Worm (Caenorhabditis elegans) whole organism, late embryonic: Measurements from ENCODE around the gene trpp-5.

ENCODE experiments used
- ceh-18 ChIP-seq: sonication (generic microtip); optimal IDR thresholded peaks from 2 replicates; lab custom pipeline; 2016; ENCODE audit warnings: missing genetic modification characterization, missing compliant biosample characterization
- ceh-9 ChIP-seq: sonication (generic microtip); optimal IDR thresholded peaks from 2 replicates; lab custom pipeline; 2016; ENCODE audit warnings: mild to moderate bottlenecking, missing genetic modification characterization, inconsistent platforms, missing compliant biosample characterization
- elt-2 ChIP-seq: sonication (generic microtip); optimal IDR thresholded peaks from 2 replicates; lab custom pipeline; 2016; ENCODE audit warnings: missing genetic modification reagents, missing genetic modification characterization, missing compliant biosample characterization
- pax-1 ChIP-seq: fragments of 150-350 bp; optimal IDR thresholded peaks from 2 replicates; lab custom pipeline; 2014; ENCODE audit warnings: missing biosample characterization, missing genetic modification characterization
- sdc-2 ChIP-seq: sonication (generic microtip); optimal IDR thresholded peaks from 2 replicates; lab custom pipeline; 2016; ENCODE audit warnings: missing genotype, missing genetic modification characterization, missing compliant biosample characterization
- sox-2 ChIP-seq: fragments of 200-800 bp; sonication (Bioruptor generic); IDR thresholded peaks from 2 replicates; pipeline ENCODE4 v1.3.6; 2022; ENCODE audit warnings: missing genetic modification reagents, missing genetic modification characterization, missing compliant biosample characterization

DNA sequence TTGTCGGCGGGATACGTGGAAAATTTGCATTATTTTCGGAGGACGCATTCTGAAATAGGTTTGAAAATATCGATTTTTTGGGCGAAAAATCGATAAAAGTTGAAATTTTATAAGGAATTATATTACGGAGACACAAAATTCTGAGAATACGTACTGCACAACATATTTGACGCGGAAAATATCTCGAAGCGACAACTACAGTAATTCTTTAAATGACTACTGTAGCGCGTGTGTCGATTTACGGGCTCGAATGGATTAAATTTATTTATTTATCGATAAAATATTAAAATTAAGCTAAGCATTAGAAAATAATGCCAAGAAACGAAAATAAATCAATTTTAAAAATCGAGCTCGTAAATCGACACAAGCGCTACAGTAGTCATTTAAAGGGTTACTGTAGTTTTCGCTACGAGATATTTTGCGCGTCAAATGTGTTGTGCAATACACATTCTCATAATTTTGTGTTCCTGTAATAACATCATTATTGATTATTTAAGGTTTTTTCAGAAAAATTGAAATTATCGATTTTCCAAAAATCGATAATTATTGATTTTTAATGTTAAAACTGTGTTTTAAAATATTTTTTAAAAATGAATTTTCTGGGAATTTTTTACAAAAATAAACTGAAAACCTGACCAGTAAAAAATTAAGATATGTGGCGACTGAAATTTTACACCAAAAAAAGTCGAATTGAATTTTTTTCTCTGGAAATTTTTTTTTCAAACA, 2.1 kb downstream of the trpp-5 start, which contains the start of gene polg-1:
- no peak for TF ChIP-seq sox-2 (GFP tag; lab: Robert Waterston, UW)
- no peak for TF ChIP-seq ceh-9
- no peak for TF ChIP-seq elt-2 (tag; lab: Kevin White, UChicago)
- TF ChIP-seq ceh-18, result no peak
- TF ChIP-seq sdc-2 (tag; lab: Kevin White, UChicago), result no peak
- TF ChIP-seq pax-1, result no peak
